Worm (Caenorhabditis elegans) whole organism, young adult: ENCODE data around the gene cox-11.

Source experiments
- B0019.2 ChIP-seq: fragments of 200-800 bp; sonication (Bioruptor generic); conservative IDR thresholded peaks from 2 replicates; pipeline ENCODE4 v1.3.6; 2022; ENCODE audit warnings: missing genetic modification reagents, missing genetic modification characterization, missing compliant biosample characterization
- B0261.1 ChIP-seq: sonication (generic microtip); optimal IDR thresholded peaks from 2 replicates; lab custom pipeline; 2016; ENCODE audit warnings: mild to moderate bottlenecking, missing genetic modification characterization, moderate library complexity, missing compliant biosample characterization
- C17E4.6 ChIP-seq: fragments of 200-800 bp; sonication (Bioruptor generic); IDR thresholded peaks from 2 replicates; pipeline ENCODE4 v1.3.6; 2022; ENCODE audit warnings: missing genetic modification reagents, missing genetic modification characterization, missing compliant biosample characterization
- F23B12.7 ChIP-seq: sonication (generic microtip); optimal IDR thresholded peaks from 2 replicates; lab custom pipeline; 2017; ENCODE audit warnings: missing genetic modification characterization, mild to moderate bottlenecking, missing compliant biosample characterization, antibody characterized with exemption, moderate library complexity; ENCODE audit not compliant: insufficient read depth
- F49E8.2 ChIP-seq: sonication (generic microtip); optimal IDR thresholded peaks from 3 replicates; lab custom pipeline; 2017; ENCODE audit warnings: missing genetic modification characterization, mild to moderate bottlenecking, missing compliant biosample characterization, antibody characterized with exemption, moderate library complexity; ENCODE audit not compliant: insufficient read depth
- F55B11.4 ChIP-seq: sonication (generic microtip); optimal IDR thresholded peaks from 2 replicates; lab custom pipeline; 2016; ENCODE audit warnings: missing compliant biosample characterization, missing genetic modification characterization, borderline replicate concordance; ENCODE audit not compliant: insufficient read depth
- K11D2.4 ChIP-seq: fragments of 200-800 bp; sonication (Bioruptor generic); IDR thresholded peaks from 2 replicates; pipeline ENCODE4 v1.3.6; 2022; ENCODE audit warnings: missing genetic modification reagents, missing genetic modification characterization, missing compliant biosample characterization
- K12H6.12 ChIP-seq: fragments of 200-800 bp; sonication (Bioruptor generic); optimal IDR thresholded peaks from 2 replicates; lab custom pipeline; 2018; ENCODE audit warnings: mild to moderate bottlenecking, missing genetic modification characterization, missing compliant biosample characterization
- Y53G8AR.9 ChIP-seq: fragments of 200-800 bp; sonication (Bioruptor generic); conservative IDR thresholded peaks from 2 replicates; pipeline ENCODE4 v1.3.6; 2022; ENCODE audit warnings: missing genetic modification reagents, missing genetic modification characterization, missing compliant biosample characterization
- Y56A3A.18 ChIP-seq: fragments of 200-800 bp; sonication (Bioruptor generic); IDR thresholded peaks from 2 replicates; pipeline ENCODE4 v1.3.6; 2022; ENCODE audit warnings: missing genetic modification reagents, missing genetic modification characterization, missing compliant biosample characterization
- Y95B8A.8 ChIP-seq: fragments of 200-800 bp; sonication (Bioruptor generic); IDR thresholded peaks from 2 replicates; pipeline ENCODE4 v1.3.6; 2022; ENCODE audit warnings: missing genetic modification reagents, missing genetic modification characterization, missing compliant biosample characterization
- ZK185.1 ChIP-seq: sonication (generic microtip); optimal IDR thresholded peaks from 2 replicates; lab custom pipeline; 2016; ENCODE audit warnings: mild to moderate bottlenecking, missing genetic modification characterization, missing compliant biosample characterization; ENCODE audit not compliant: poor library complexity, severe bottlenecking
- ama-1 ChIP-seq, 3 experiments: fragments of 150-350 bp in 1 of 3; sonication (generic microtip) in 2 of 3; optimal IDR thresholded peaks; 2 replicates each; lab custom pipeline; 2014 to 2018; ENCODE audit warnings: missing biosample characterization in 2 of 3, missing genetic modification characterization in 2 of 3, missing genetic modification reagents in 2 of 3
- aptf-3 ChIP-seq: fragments of 200-800 bp; sonication (Bioruptor generic); IDR thresholded peaks from 2 replicates; pipeline ENCODE4 v1.3.6; 2022; ENCODE audit warnings: missing genetic modification characterization, missing compliant biosample characterization
- attf-5 ChIP-seq: fragments of 200-800 bp; sonication (Bioruptor generic); optimal IDR thresholded peaks from 2 replicates; lab custom pipeline; 2018; ENCODE audit warnings: mild to moderate bottlenecking, missing genetic modification characterization, missing compliant biosample characterization
- ccch-3 ChIP-seq: fragments of 200-800 bp; sonication (Bioruptor generic); optimal IDR thresholded peaks from 2 replicates; lab custom pipeline; 2018; ENCODE audit warnings: mild to moderate bottlenecking, missing genetic modification characterization, missing compliant biosample characterization
- ceh-27 ChIP-seq: fragments of 200-800 bp; sonication (Bioruptor generic); optimal IDR thresholded peaks from 2 replicates; lab custom pipeline; 2018; ENCODE audit warnings: mild to moderate bottlenecking, missing genetic modification characterization, moderate library complexity, missing compliant biosample characterization
- ceh-40 ChIP-seq: fragments of 200-800 bp; sonication (Bioruptor generic); IDR thresholded peaks from 2 replicates; pipeline ENCODE4 v1.3.6; 2022; ENCODE audit warnings: missing genetic modification characterization, missing compliant biosample characterization
- ceh-91 ChIP-seq: fragments of 200-800 bp; sonication (Bioruptor generic); IDR thresholded peaks from 2 replicates; pipeline ENCODE4 v1.3.6; 2022; ENCODE audit warnings: missing genetic modification reagents, missing genetic modification characterization, missing compliant biosample characterization
- chd-7 ChIP-seq: sonication (generic microtip); optimal IDR thresholded peaks from 2 replicates; lab custom pipeline; 2016; ENCODE audit warnings: mild to moderate bottlenecking, missing genetic modification characterization, moderate library complexity, missing compliant biosample characterization
- dpff-1 ChIP-seq: sonication (generic microtip); optimal IDR thresholded peaks from 2 replicates; lab custom pipeline; 2017; ENCODE audit warnings: mild to moderate bottlenecking, missing genetic modification characterization, missing compliant biosample characterization
- dpl-1 ChIP-seq: fragments of 150-350 bp; optimal IDR thresholded peaks from 2 replicates; lab custom pipeline; 2014; ENCODE audit warnings: missing biosample characterization, missing genetic modification reagents, missing genetic modification characterization
- efl-1 ChIP-seq: fragments of 150-350 bp; optimal IDR thresholded peaks from 2 replicates; lab custom pipeline; 2014; ENCODE audit warnings: missing biosample characterization, missing genetic modification reagents, missing genetic modification characterization
- egl-18 ChIP-seq: fragments of 200-800 bp; sonication (Bioruptor generic); IDR thresholded peaks from 2 replicates; pipeline ENCODE4 v1.3.6; 2022; ENCODE audit warnings: missing genetic modification reagents, missing genetic modification characterization, missing compliant biosample characterization
- him-1 ChIP-seq: sonication (generic microtip); optimal IDR thresholded peaks from 2 replicates; lab custom pipeline; 2016; ENCODE audit warnings: missing genotype, missing genetic modification reagents, missing genetic modification characterization, missing compliant biosample characterization
- hrde-1 ChIP-seq: sonication (generic microtip); optimal IDR thresholded peaks from 2 replicates; lab custom pipeline; 2016; ENCODE audit warnings: missing genetic modification characterization, mild to moderate bottlenecking, missing compliant biosample characterization, moderate library complexity, missing genotype, missing genetic modification reagents, borderline replicate concordance
- let-607 ChIP-seq, 2 experiments: fragments of 200-800 bp in 1 of 2; sonication (Bioruptor generic) in 1 of 2; sonication (generic microtip) in 1 of 2; optimal IDR thresholded peaks; 2 replicates each; lab custom pipeline; 2016 to 2018; ENCODE audit warnings: mild to moderate bottlenecking in 2 of 2, missing compliant biosample characterization in 2 of 2, missing genetic modification characterization in 2 of 2, moderate library complexity in 2 of 2, missing genotype in 1 of 2
- madf-10 ChIP-seq: sonication (generic microtip); optimal IDR thresholded peaks from 2 replicates; lab custom pipeline; 2016; ENCODE audit warnings: mild to moderate bottlenecking, missing genetic modification characterization, missing compliant biosample characterization
- madf-6 ChIP-seq: fragments of 200-800 bp; sonication (Bioruptor generic); IDR thresholded peaks from 2 replicates; pipeline ENCODE4 v1.3.6; 2022; ENCODE audit warnings: missing genetic modification reagents, missing genetic modification characterization, missing compliant biosample characterization
- mcd-1 ChIP-seq: fragments of 200-800 bp; sonication (Bioruptor generic); IDR thresholded peaks from 2 replicates; pipeline ENCODE4 v1.3.6; 2022; ENCODE audit warnings: missing genetic modification reagents, missing genetic modification characterization, missing compliant biosample characterization
- mxl-1 ChIP-seq: sonication (generic microtip); optimal IDR thresholded peaks from 2 replicates; lab custom pipeline; 2016; ENCODE audit warnings: missing genetic modification characterization, missing compliant biosample characterization
- nfyb-1 ChIP-seq: fragments of 200-800 bp; sonication (Bioruptor generic); IDR thresholded peaks from 2 replicates; pipeline ENCODE4 v1.3.6; 2022; ENCODE audit warnings: missing genetic modification reagents, missing genetic modification characterization, missing compliant biosample characterization
- nhr-179 ChIP-seq: sonication (generic microtip); optimal IDR thresholded peaks from 2 replicates; lab custom pipeline; 2016; ENCODE audit warnings: mild to moderate bottlenecking, missing genetic modification characterization, missing compliant biosample characterization
- rec-8 ChIP-seq, 2 experiments: sonication (generic microtip); optimal IDR thresholded peaks; 2 replicates each; lab custom pipeline; 2016; ENCODE audit warnings: mild to moderate bottlenecking in 2 of 2, missing genetic modification characterization in 2 of 2, missing genetic modification reagents in 2 of 2, missing genotype in 2 of 2, missing biosample characterization in 1 of 2, missing compliant biosample characterization in 1 of 2, moderate library complexity in 1 of 2
- rpc-1 ChIP-seq, 2 experiments: fragments of 150-350 bp in 1 of 2; sonication (generic microtip) in 1 of 2; optimal IDR thresholded peaks; 2 replicates each; lab custom pipeline; 2014 to 2018; ENCODE audit warnings: missing biosample characterization in 1 of 2, missing genetic modification characterization in 1 of 2, missing genetic modification reagents in 1 of 2, missing genotype in 1 of 2
- zfh-2 ChIP-seq: fragments of 200-800 bp; sonication (Bioruptor generic); conservative IDR thresholded peaks from 2 replicates; pipeline ENCODE4 v1.3.6; 2022; ENCODE audit warnings: missing genetic modification reagents, missing genetic modification characterization, missing compliant biosample characterization
- zim-3 ChIP-seq: sonication (generic microtip); optimal IDR thresholded peaks from 2 replicates; lab custom pipeline; 2017; ENCODE audit warnings: mild to moderate bottlenecking, missing genetic modification characterization, moderate library complexity, missing compliant biosample characterization
- ztf-28 ChIP-seq: fragments of 200-800 bp; sonication (Bioruptor generic); IDR thresholded peaks from 2 replicates; pipeline ENCODE4 v1.3.6; 2022; ENCODE audit warnings: missing genetic modification reagents, missing genetic modification characterization, missing compliant biosample characterization

cox-11 gene

ce11 chrIV:13253841-13254240 lies 9.7 kb downstream of the cox-11 start, which contains the start of gene ttr-45 (continued):
- TF ChIP-seq zim-3 (tag; lab: Kevin White, UChicago) (no peak), K12H6.12 (no peak), rpc-1 (optimal IDR thresholded peaks at IDR 0.05; lab: Kevin White, UChicago) (no peak), rpc-1 (tag; optimal IDR thresholded peaks at IDR 0.05; lab: Kevin White, UChicago) (no peak), madf-10 (peak; percentile 36), aptf-3 (GFP tag; lab: Robert Waterston, UW) (no peak), dpff-1 (tag; lab: Kevin White, UChicago) (no peak), hrde-1 (tag; lab: Kevin White, UChicago) (no peak), F49E8.2 (tag; lab: Kevin White, UChicago) (no peak), F55B11.4 (tag; lab: Kevin White, UChicago) (no peak), him-1 (tag; lab: Kevin White, UChicago) (no peak), F23B12.7 (tag; lab: Kevin White, UChicago) (no peak), ztf-28 (no peak), K11D2.4 (GFP tag; lab: Robert Waterston, UW) (no peak), attf-5 (peak; percentile 43), B0019.2 (GFP tag; lab: Robert Waterston, UW) (no peak), ceh-91 (GFP tag; lab: Robert Waterston, UW) (no peak), Y95B8A.8 (no peak), B0261.1 (tag; lab: Kevin White, UChicago) (no peak), ceh-40 (GFP tag; lab: Robert Waterston, UW) (no peak), C17E4.6 (GFP tag; lab: Robert Waterston, UW) (no peak), nhr-179 (tag; lab: Kevin White, UChicago) (no peak), chd-7 (tag; lab: Kevin White, UChicago) (no peak), ceh-27 (no peak), zfh-2 (GFP tag; lab: Robert Waterston, UW) (no peak), madf-6 (GFP tag; lab: Robert Waterston, UW) (no peak), nfyb-1 (GFP tag; lab: Robert Waterston, UW) (no peak), ama-1 (optimal IDR thresholded peaks at IDR 0.05; lab: Kevin White, UChicago) (no peak), ama-1 (GFP tag; optimal IDR thresholded peaks at IDR 0.05; lab: Kevin White, UChicago) (no peak), Y53G8AR.9 (no peak), mxl-1 (no peak), efl-1 (GFP tag; lab: Kevin White, UChicago) (no peak), egl-18 (GFP tag; lab: Robert Waterston, UW) (no peak), let-607 (tag; optimal IDR thresholded peaks at IDR 0.05; lab: Kevin White, UChicago) (peak; percentile 28 to 58), mcd-1 (GFP tag; lab: Robert Waterston, UW) (no peak), Y56A3A.18 (GFP tag; lab: Robert Waterston, UW) (0 out of 2 replicates have a peak, but pooled peaks have one; percentile 12), dpl-1 (no peak), rec-8 (tag; optimal IDR thresholded peaks at IDR 0.05; lab: Kevin White, UChicago) (no peak), ccch-3 (no peak)

- TF ChIP-seq ZK185.1: no peak
- no peak for TF ChIP-seq rec-8 (tag; optimal IDR thresholded peaks at IDR 0.05; lab: Kevin White, UChicago)
Observed at ce11 chrIV:13255886-13256285, 11.8 kb downstream of the cox-11 start, which contains the start of gene bus-12. Gene bus-12 (plus strand): TSS chrIV:13256186.
